Fruit fly (Drosophila melanogaster) whole organism, embryonic: ENCODE data around the gene sdt.

Experiments used
- Antp ChIP-seq: fragments of 200-800 bp; sonication (Bioruptor generic); optimal IDR thresholded peaks from 3 replicates; lab custom pipeline; 2016; ENCODE audit warnings: missing biosample characterization, missing genetic modification characterization
- Asciz ChIP-seq: fragments of 200-800 bp; sonication (Bioruptor generic); optimal IDR thresholded peaks from 2 replicates; lab custom pipeline; 2017; ENCODE audit warnings: missing biosample characterization, mild to moderate bottlenecking, missing genetic modification characterization, missing genetic modification reagents
- Blimp-1 ChIP-seq: fragments of 200-800 bp; sonication (Bioruptor generic); optimal IDR thresholded peaks from 3 replicates; lab custom pipeline; 2018; ENCODE audit warnings: missing biosample characterization, missing genetic modification characterization, mild to moderate bottlenecking, moderate library complexity, missing genetic modification reagents
- CG10274 ChIP-seq: fragments of 200-800 bp; sonication (Bioruptor generic); optimal IDR thresholded peaks from 3 replicates; lab custom pipeline; 2017; ENCODE audit warnings: missing biosample characterization, mild to moderate bottlenecking, missing genetic modification characterization
- CG13123 ChIP-seq: fragments of 200-800 bp; sonication (Bioruptor generic); optimal IDR thresholded peaks from 2 replicates; lab custom pipeline; 2016; ENCODE audit warnings: missing biosample characterization, missing genetic modification characterization
- CG16779 ChIP-seq: fragments of 200-800 bp; sonication (Bioruptor generic); IDR thresholded peaks from 2 replicates; pipeline ENCODE4 v1.3.6; 2022; ENCODE audit warnings: missing biosample characterization, missing genetic modification characterization
- CG17328 ChIP-seq: fragments of 200-800 bp; sonication (Bioruptor generic); IDR thresholded peaks from 2 replicates; pipeline ENCODE4 v1.3.6; 2022; ENCODE audit warnings: missing biosample characterization, missing genetic modification characterization
- CG33557 ChIP-seq: fragments of 200-800 bp; sonication (Bioruptor generic); optimal IDR thresholded peaks from 2 replicates; lab custom pipeline; 2019; ENCODE audit warnings: missing biosample characterization, mild to moderate bottlenecking, missing genetic modification characterization, moderate library complexity
- CG3726 ChIP-seq: fragments of 200-800 bp; sonication (Bioruptor generic); IDR thresholded peaks from 3 replicates; pipeline ENCODE4, ENCODE4 v1.3.6; 2022; ENCODE audit warnings: missing biosample characterization, missing genetic modification characterization
- CG43689 ChIP-seq: fragments of 200-800 bp; sonication (Bioruptor generic); IDR thresholded peaks from 2 replicates; pipeline ENCODE4 v1.3.6; 2022; ENCODE audit warnings: missing biosample characterization, missing genetic modification characterization
- CG4404 ChIP-seq: fragments of 200-800 bp; sonication (Bioruptor generic); IDR thresholded peaks from 2 replicates; pipeline ENCODE4 v1.3.6; 2022; ENCODE audit warnings: missing biosample characterization, missing genetic modification characterization
- CG4730 ChIP-seq: fragments of 200-800 bp; sonication (Bioruptor generic); IDR thresholded peaks from 2 replicates; pipeline ENCODE4 v1.3.6; 2022; ENCODE audit warnings: missing biosample characterization, missing genetic modification characterization
- CG6689 ChIP-seq: fragments of 200-800 bp; sonication (Bioruptor generic); IDR thresholded peaks from 2 replicates; pipeline ENCODE4 v1.3.6; 2022; ENCODE audit warnings: missing biosample characterization, missing genetic modification characterization
- CG7839 ChIP-seq: fragments of 200-800 bp; sonication (Bioruptor generic); optimal IDR thresholded peaks from 3 replicates; lab custom pipeline; 2018; ENCODE audit warnings: missing biosample characterization, mild to moderate bottlenecking, missing genetic modification characterization, moderate library complexity
- CG8765 ChIP-seq: fragments of 200-800 bp; sonication (Bioruptor generic); IDR thresholded peaks from 2 replicates; pipeline ENCODE4 v1.3.6; 2022; ENCODE audit warnings: missing biosample characterization, missing genetic modification characterization
- D19A ChIP-seq: fragments of 200-800 bp; optimal IDR thresholded peaks from 3 replicates; lab custom pipeline; 2019; ENCODE audit warnings: missing biosample characterization, mild to moderate bottlenecking, missing genetic modification characterization, moderate library complexity
- D19B ChIP-seq: fragments of 200-800 bp; sonication (Bioruptor generic); optimal IDR thresholded peaks from 2 replicates; lab custom pipeline; 2017; ENCODE audit warnings: missing biosample characterization, mild to moderate bottlenecking, missing genetic modification characterization
- H2.0 ChIP-seq: fragments of 200-800 bp; sonication (Bioruptor generic); IDR thresholded peaks from 2 replicates; pipeline ENCODE4 v1.3.6; 2022; ENCODE audit warnings: missing biosample characterization, missing genetic modification characterization
- Hand ChIP-seq: fragments of 200-800 bp; sonication (Bioruptor generic); optimal IDR thresholded peaks from 2 replicates; lab custom pipeline; 2017; ENCODE audit warnings: mild to moderate bottlenecking, missing biosample characterization, missing genetic modification reagents, missing genetic modification characterization
- Hr3 ChIP-seq: fragments of 200-800 bp; sonication (Bioruptor generic); optimal IDR thresholded peaks from 3 replicates; lab custom pipeline; 2016; ENCODE audit warnings: missing biosample characterization, missing genetic modification characterization
- Lhr ChIP-seq: fragments of 200-800 bp; sonication (Bioruptor generic); optimal IDR thresholded peaks from 3 replicates; lab custom pipeline; 2017; ENCODE audit warnings: mild to moderate bottlenecking, missing biosample characterization, missing genetic modification reagents, missing genetic modification characterization
- MBD-R2 ChIP-seq: fragments of 200-800 bp; sonication (Bioruptor generic); IDR thresholded peaks from 2 replicates; pipeline ENCODE4 v1.3.6; 2022; ENCODE audit warnings: missing biosample characterization, missing genetic modification characterization
- MTF-1 ChIP-seq: fragments of 200-800 bp; sonication (Bioruptor generic); optimal IDR thresholded peaks from 2 replicates; lab custom pipeline; 2018; ENCODE audit warnings: missing biosample characterization, mild to moderate bottlenecking, missing genetic modification characterization, borderline replicate concordance
- Mes4 ChIP-seq: fragments of 200-800 bp; sonication (Bioruptor generic); optimal IDR thresholded peaks from 2 replicates; lab custom pipeline; 2016; ENCODE audit warnings: missing biosample characterization, missing genetic modification characterization
- Neu2 ChIP-seq: fragments of 200-800 bp; sonication (Bioruptor generic); optimal IDR thresholded peaks from 3 replicates; lab custom pipeline; 2016; ENCODE audit warnings: missing biosample characterization, missing genetic modification characterization, borderline replicate concordance
- Oaz ChIP-seq: fragments of 200-800 bp; sonication (Bioruptor generic); IDR thresholded peaks from 2 replicates; pipeline ENCODE4 v1.3.6; 2022; ENCODE audit warnings: missing biosample characterization, missing genetic modification characterization
- Opbp ChIP-seq: fragments of 200-800 bp; sonication (Bioruptor generic); IDR thresholded peaks from 3 replicates; pipeline ENCODE4 v1.3.6; 2022; ENCODE audit warnings: missing biosample characterization, missing genetic modification characterization; ENCODE audit not compliant: partially characterized antibody
- Ptx1 ChIP-seq: fragments of 200-800 bp; sonication (Bioruptor generic); IDR thresholded peaks from 2 replicates; pipeline ENCODE4 v1.3.6; 2022; ENCODE audit warnings: missing biosample characterization, missing genetic modification characterization
- Ravus ChIP-seq: fragments of 200-800 bp; sonication (Bioruptor generic); IDR thresholded peaks from 2 replicates; pipeline ENCODE4 v1.3.6; 2022; ENCODE audit warnings: missing biosample characterization, missing genetic modification characterization
- Spps ChIP-seq: fragments of 200-800 bp; sonication (Bioruptor generic); optimal IDR thresholded peaks from 2 replicates; lab custom pipeline; 2018; ENCODE audit warnings: missing biosample characterization, mild to moderate bottlenecking, missing genetic modification characterization
- TFAM ChIP-seq: fragments of 200-800 bp; sonication (Bioruptor generic); optimal IDR thresholded peaks from 2 replicates; lab custom pipeline; 2017; ENCODE audit warnings: missing biosample characterization, missing genetic modification characterization, inconsistent platforms
- abd-A ChIP-seq: fragments of 200-800 bp; sonication (Bioruptor generic); optimal IDR thresholded peaks from 3 replicates; lab custom pipeline; 2019; ENCODE audit warnings: missing biosample characterization, mild to moderate bottlenecking, missing genetic modification characterization, moderate library complexity
- ap ChIP-seq: fragments of 200-800 bp; sonication (Bioruptor generic); IDR thresholded peaks from 2 replicates; pipeline ENCODE4 v1.3.6; 2022; ENCODE audit warnings: missing biosample characterization, missing genetic modification characterization
- bbx ChIP-seq: fragments of 200-800 bp; sonication (Bioruptor generic); IDR thresholded peaks from 2 replicates; pipeline ENCODE4 v1.3.6; 2022; ENCODE audit warnings: missing biosample characterization, missing genetic modification characterization; ENCODE audit not compliant: partially characterized antibody
- chn ChIP-seq: fragments of 200-800 bp; sonication (Bioruptor generic); optimal IDR thresholded peaks from 2 replicates; lab custom pipeline; 2016; ENCODE audit warnings: missing biosample characterization, missing genetic modification characterization
- crc ChIP-seq: fragments of 200-800 bp; sonication (Bioruptor generic); optimal IDR thresholded peaks from 2 replicates; lab custom pipeline; 2016; ENCODE audit warnings: missing biosample characterization, missing genetic modification characterization
- fd64A ChIP-seq: fragments of 200-800 bp; sonication (Bioruptor generic); optimal IDR thresholded peaks from 3 replicates; lab custom pipeline; 2018; ENCODE audit warnings: missing biosample characterization, mild to moderate bottlenecking, missing genetic modification characterization
- gem ChIP-seq: fragments of 200-800 bp; sonication (Bioruptor generic); optimal IDR thresholded peaks from 2 replicates; lab custom pipeline; 2019; ENCODE audit warnings: missing biosample characterization, mild to moderate bottlenecking, missing genetic modification characterization, moderate library complexity
- jumu ChIP-seq: fragments of 200-800 bp; sonication (Bioruptor generic); optimal IDR thresholded peaks from 3 replicates; lab custom pipeline; 2016; ENCODE audit warnings: missing biosample characterization, missing genetic modification characterization
- ken ChIP-seq: fragments of 200-800 bp; sonication (Bioruptor generic); IDR thresholded peaks from 3 replicates; pipeline ENCODE4 v1.3.6; 2022; ENCODE audit warnings: missing biosample characterization, missing genetic modification characterization
- kni ChIP-seq: fragments of 200-800 bp; sonication (Bioruptor generic); optimal IDR thresholded peaks from 3 replicates; lab custom pipeline; 2017; ENCODE audit warnings: mild to moderate bottlenecking, missing biosample characterization, missing genetic modification reagents, missing genetic modification characterization
- lmd ChIP-seq: fragments of 200-800 bp; sonication (Bioruptor generic); IDR thresholded peaks from 2 replicates; pipeline ENCODE4 v1.3.6; 2022; ENCODE audit warnings: missing biosample characterization, missing genetic modification characterization
- maf-S ChIP-seq: fragments of 200-800 bp; sonication (Bioruptor generic); optimal IDR thresholded peaks from 2 replicates; lab custom pipeline; 2016; ENCODE audit warnings: missing biosample characterization, missing genetic modification characterization
- nmo ChIP-seq: fragments of 200-800 bp; sonication (Bioruptor generic); optimal IDR thresholded peaks from 2 replicates; lab custom pipeline; 2018; ENCODE audit warnings: missing biosample characterization, mild to moderate bottlenecking, missing genetic modification characterization, moderate library complexity
- pho ChIP-seq: fragments of 200-800 bp; sonication (Bioruptor generic); optimal IDR thresholded peaks from 2 replicates; lab custom pipeline; 2016; ENCODE audit warnings: missing biosample characterization, missing genetic modification characterization
- pum ChIP-seq: fragments of 200-800 bp; sonication (Bioruptor generic); optimal IDR thresholded peaks from 2 replicates; lab custom pipeline; 2016; ENCODE audit warnings: missing biosample characterization, missing genetic modification characterization
- sens-2 ChIP-seq: fragments of 200-800 bp; sonication (Bioruptor generic); IDR thresholded peaks from 2 replicates; pipeline ENCODE4 v1.3.6; 2022; ENCODE audit warnings: missing biosample characterization, missing genetic modification characterization
- tgo ChIP-seq: fragments of 200-800 bp; sonication (Bioruptor generic); IDR thresholded peaks from 3 replicates; pipeline ENCODE4 v1.3.6; 2022; ENCODE audit warnings: missing biosample characterization, missing genetic modification characterization
- tll ChIP-seq, 2 experiments: fragments of 200-800 bp in 1 of 2; fragments of >200 bp in 1 of 2; sonication (Bioruptor generic) in 1 of 2; optimal IDR thresholded peaks; 2 replicates each; lab custom pipeline; 2017 to 2019; ENCODE audit warnings: missing biosample characterization in 2 of 2, missing genetic modification characterization in 2 of 2, mild to moderate bottlenecking in 1 of 2, moderate library complexity in 1 of 2
- unpg ChIP-seq: fragments of 200-800 bp; sonication (Bioruptor generic); optimal IDR thresholded peaks from 3 replicates; lab custom pipeline; 2018; ENCODE audit warnings: missing biosample characterization, mild to moderate bottlenecking, missing genetic modification characterization, moderate library complexity
- wek ChIP-seq: fragments of 200-800 bp; sonication (Bioruptor generic); optimal IDR thresholded peaks from 3 replicates; lab custom pipeline; 2018; ENCODE audit warnings: missing biosample characterization, mild to moderate bottlenecking, missing genetic modification characterization, moderate library complexity

sdt gene

DNA sequence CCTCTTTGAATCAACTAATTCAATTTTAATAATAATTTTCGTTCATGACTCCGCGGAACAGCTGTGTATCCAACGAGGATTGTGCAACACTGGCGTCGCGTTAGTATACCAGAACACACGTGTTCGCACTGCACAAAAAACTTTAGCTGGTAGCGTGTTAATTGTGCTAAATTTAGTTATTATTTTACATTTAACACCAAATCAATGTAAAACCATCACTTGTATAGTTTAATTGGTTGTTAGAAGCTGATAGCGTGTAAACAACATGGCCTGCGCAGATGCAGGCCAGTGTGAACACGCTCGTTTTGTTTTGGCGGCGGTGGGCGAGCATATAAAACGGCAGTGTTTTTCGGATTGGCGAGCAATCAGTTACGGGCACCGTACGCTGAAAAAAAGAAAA is 21.1 kb upstream of the sdt start, which contains the start of the genes Traf6 and GIIIspla2 (continued):
- TF ChIP-seq MTF-1 (no peak), CG4730 (GFP tag; lab: Robert Waterston, UW) (peak; percentile 44), maf-S (GFP tag; lab: Kevin White, UChicago) (peak; percentile 50), Neu2 (GFP tag; lab: Kevin White, UChicago) (no peak), CG3726 (GFP tag; lab: Robert Waterston, UW) (peak; percentile 10; the same call in 1 of the 3 replicates), jumu (peak; percentile 74), Mes4 (GFP tag; lab: Kevin White, UChicago) (peak; percentile 31), Ravus (GFP tag; lab: Robert Waterston, UW) (peak; percentile 7; the same call in 1 of the 2 replicates), chn (GFP tag; lab: Kevin White, UChicago) (peak; percentile 70), ken (GFP tag; lab: Robert Waterston, UW) (peak; percentile 81), CG10274 (GFP tag; lab: Kevin White, UChicago) (peak; percentile 32), nmo (GFP tag; lab: Kevin White, UChicago) (peak; percentile 83), gem (peak; percentile 84), MBD-R2 (GFP tag; lab: Robert Waterston, UW) (peak; percentile 95), abd-A (tag; lab: Kevin White, UChicago) (no peak), CG4404 (GFP tag; lab: Robert Waterston, UW) (peak; percentile 66), CG7839 (tag; lab: Kevin White, UChicago) (peak; percentile 71), Hr3 (peak; percentile 78), CG33557 (peak; percentile 57), D19B (GFP tag; lab: Kevin White, UChicago) (peak; percentile 65), tll (GFP tag; optimal IDR thresholded peaks at IDR 0.05; lab: Kevin White, UChicago) (no peak), CG8765 (GFP tag; lab: Robert Waterston, UW) (peak; percentile 29; the same call in 1 of the 2 replicates), Blimp-1 (GFP tag; lab: Kevin White, UChicago) (no peak), unpg (GFP tag; lab: Kevin White, UChicago) (no peak), Hand (GFP tag; lab: Kevin White, UChicago) (peak; percentile 33), Antp (peak; percentile 10), Asciz (GFP tag; lab: Kevin White, UChicago) (no peak), TFAM (GFP tag; lab: Kevin White, UChicago) (no peak), Ptx1 (peak; percentile 80), CG43689 (GFP tag; lab: Robert Waterston, UW) (no peak), CG6689 (GFP tag; lab: Robert Waterston, UW) (peak; percentile 74), CG17328 (GFP tag; lab: Robert Waterston, UW) (peak; percentile 72), Opbp (GFP tag; lab: Robert Waterston, UW) (0 out of 3 replicates have a peak, but pooled peaks have one; percentile 10), pum (peak; percentile 64), H2.0 (peak; percentile 72), ap (GFP tag; lab: Robert Waterston, UW) (peak; percentile 52), tgo (GFP tag; lab: Robert Waterston, UW) (peak; percentile 74), kni (peak; percentile 41), pho (GFP tag; lab: Kevin White, UChicago) (peak; percentile 77), D19A (tag; lab: Kevin White, UChicago) (no peak), Spps (tag; lab: Kevin White, UChicago) (peak; percentile 32), lmd (peak; percentile 82), CG16779 (GFP tag; lab: Robert Waterston, UW) (peak; percentile 24; the same call in 1 of the 2 replicates), fd64A (GFP tag; lab: Kevin White, UChicago) (peak; percentile 33), bbx (GFP tag; lab: Robert Waterston, UW) (no peak), wek (GFP tag; lab: Kevin White, UChicago) (peak; percentile 52), crc (GFP tag; lab: Kevin White, UChicago) (peak; percentile 23), CG13123 (GFP tag; lab: Kevin White, UChicago) (peak; percentile 41), Lhr (GFP tag; lab: Kevin White, UChicago) (peak; percentile 54), sens-2 (GFP tag; lab: Robert Waterston, UW) (no peak), Oaz (GFP tag; lab: Robert Waterston, UW) (no peak)
